Worm (Caenorhabditis elegans) whole organism, L4 larva: ENCODE measurements around the gene F09F7.6.

Source experiments
- lin-13 ChIP-seq: fragments of 150-350 bp; optimal IDR thresholded peaks from 2 replicates; lab custom pipeline; 2014; ENCODE audit warnings: missing biosample characterization, missing genetic modification reagents, missing genetic modification characterization
- lin-39 ChIP-seq: fragments of 150-350 bp; optimal IDR thresholded peaks from 2 replicates; lab custom pipeline; 2014; ENCODE audit warnings: missing biosample characterization, missing genetic modification reagents, missing genetic modification characterization
- lsy-2 ChIP-seq, 2 experiments: fragments of 150-350 bp in 1 of 2; sonication (generic microtip) in 1 of 2; optimal IDR thresholded peaks; 2 replicates each; lab custom pipeline; 2014 to 2017; ENCODE audit warnings: missing biosample characterization in 2 of 2, missing genetic modification characterization in 2 of 2
- mdl-1 ChIP-seq, 2 experiments: fragments of 150-350 bp in 1 of 2; sonication (generic microtip) in 1 of 2; optimal IDR thresholded peaks; 2 replicates each; lab custom pipeline; 2014 to 2017; ENCODE audit warnings: missing biosample characterization in 2 of 2, missing genetic modification characterization in 2 of 2
- nhr-237 ChIP-seq: sonication (generic microtip); optimal IDR thresholded peaks from 2 replicates; lab custom pipeline; 2017; ENCODE audit warnings: missing biosample characterization, missing genetic modification characterization
- snpc-4 ChIP-seq: fragments of 150-350 bp; optimal IDR thresholded peaks from 2 replicates; lab custom pipeline; 2014; ENCODE audit warnings: missing biosample characterization, missing genetic modification characterization
- spr-1 ChIP-seq: sonication (generic microtip); optimal IDR thresholded peaks from 2 replicates; lab custom pipeline; 2016; ENCODE audit warnings: mild to moderate bottlenecking, missing genetic modification characterization, missing compliant biosample characterization
- unc-130 ChIP-seq: sonication (generic microtip); optimal IDR thresholded peaks from 2 replicates; lab custom pipeline; 2016; ENCODE audit warnings: missing genetic modification reagents, missing genetic modification characterization, missing compliant biosample characterization
- unc-62 ChIP-seq, 3 experiments: fragments of 150-350 bp in 1 of 3; sonication (generic microtip); optimal IDR thresholded peaks in 2 of 3; peaks in 1 of 3; 1 replicate in 1 of 3; 2 replicates in 2 of 3; lab custom pipeline; 2014 to 2017; ENCODE audit warnings: missing biosample characterization in 3 of 3, missing genetic modification characterization in 3 of 3, missing genetic modification reagents in 3 of 3, missing genotype in 1 of 3
- ztf-11 ChIP-seq: fragments of 150-350 bp; optimal IDR thresholded peaks from 2 replicates; lab custom pipeline; 2014; ENCODE audit warnings: missing biosample characterization, missing genetic modification characterization

ce11 chrIII:5582766-5583165 is 30.8 kb upstream of the F09F7.6 start, which contains the start of the genes F56D2.8 and uev-2:
- TF ChIP-seq ztf-11 (tag; lab: Kevin White, UChicago) (no peak), lin-13 (GFP tag; lab: Kevin White, UChicago) (no peak), mdl-1 (tag; optimal IDR thresholded peaks at IDR 0.05; lab: Kevin White, UChicago) (no peak), unc-62 (GFP tag; optimal IDR thresholded peaks at IDR 0.05 in 1 of 2; lab: Kevin White, UChicago) (no peak), unc-62 (tag; optimal IDR thresholded peaks at IDR 0.05; lab: Kevin White, UChicago) (no peak), lsy-2 (tag; optimal IDR thresholded peaks at IDR 0.05; lab: Kevin White, UChicago) (no peak), lin-39 (no peak), snpc-4 (tag; lab: Kevin White, UChicago) (no peak), unc-130 (no peak), nhr-237 (tag; lab: Kevin White, UChicago) (no peak), spr-1 (tag; lab: Kevin White, UChicago) (no peak)
